Worm (Caenorhabditis elegans) whole organism, L3 larva: ENCODE results near the gene C49A9.1.

Experiments
- aly-2 ChIP-seq: fragments of 150-350 bp; optimal IDR thresholded peaks from 2 replicates; lab custom pipeline; 2014; ENCODE audit warnings: missing biosample characterization, missing genetic modification characterization
- fkh-10 ChIP-seq: sonication (generic microtip); optimal IDR thresholded peaks from 2 replicates; lab custom pipeline; 2017; ENCODE audit warnings: missing biosample characterization, missing genetic modification reagents, missing genetic modification characterization
- nhr-28 ChIP-seq: fragments of 150-350 bp; optimal IDR thresholded peaks from 2 replicates; lab custom pipeline; 2014; ENCODE audit warnings: missing biosample characterization, missing genetic modification characterization
- skn-1 ChIP-seq: fragments of 150-350 bp; optimal IDR thresholded peaks from 2 replicates; lab custom pipeline; 2014; ENCODE audit warnings: missing biosample characterization, missing genetic modification characterization
- unc-39 ChIP-seq: sonication (generic microtip); optimal IDR thresholded peaks from 4 replicates; lab custom pipeline; 2017; ENCODE audit warnings: missing biosample characterization, missing genetic modification characterization

DNA sequence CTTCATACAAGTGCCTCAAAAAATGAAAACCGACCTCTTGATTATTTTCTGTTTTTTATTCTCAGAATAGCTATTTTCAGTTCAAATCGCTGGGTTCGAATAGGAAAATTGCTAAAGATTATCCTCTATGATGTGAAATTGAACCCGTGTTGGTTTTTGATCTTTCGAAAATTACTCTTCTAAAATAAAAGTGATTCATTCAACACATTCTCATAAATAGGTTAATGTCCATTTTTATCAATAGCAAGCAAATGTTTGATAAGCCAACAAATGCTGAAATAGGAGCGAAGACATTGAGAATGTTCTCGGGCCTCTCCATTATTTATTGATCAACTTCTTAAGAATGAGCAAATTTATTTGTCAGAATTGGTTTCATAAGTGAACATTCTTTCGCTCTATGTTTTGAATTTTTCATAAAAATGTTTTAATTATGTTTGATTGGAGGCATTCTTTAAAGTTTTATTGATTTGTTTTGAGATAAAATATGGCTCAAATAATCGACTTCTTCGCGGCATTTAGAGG, 4.8 kb downstream of the C49A9.1 start, which contains the start of gene F58F9.3:
- TF ChIP-seq skn-1 (tag; lab: Kevin White, UChicago) (no peak), nhr-28 (no peak), fkh-10 (GFP tag; lab: Kevin White, UChicago) (no peak), aly-2 (tag; lab: Kevin White, UChicago) (no peak), unc-39 (tag; lab: Kevin White, UChicago) (no peak)
